Worm (Caenorhabditis elegans) whole organism, L4/young adult: ENCODE data around the gene erh-1.

ENCODE experiments used
- dao-5 ChIP-seq: sonication (generic microtip); optimal IDR thresholded peaks from 2 replicates; lab custom pipeline; 2016; ENCODE audit warnings: missing genotype, missing genetic modification characterization, moderate library complexity, missing compliant biosample characterization
- him-1 ChIP-seq: sonication (generic microtip); optimal IDR thresholded peaks from 2 replicates; lab custom pipeline; 2016; ENCODE audit warnings: missing genotype, missing genetic modification reagents, missing genetic modification characterization, missing compliant biosample characterization

DNA sequence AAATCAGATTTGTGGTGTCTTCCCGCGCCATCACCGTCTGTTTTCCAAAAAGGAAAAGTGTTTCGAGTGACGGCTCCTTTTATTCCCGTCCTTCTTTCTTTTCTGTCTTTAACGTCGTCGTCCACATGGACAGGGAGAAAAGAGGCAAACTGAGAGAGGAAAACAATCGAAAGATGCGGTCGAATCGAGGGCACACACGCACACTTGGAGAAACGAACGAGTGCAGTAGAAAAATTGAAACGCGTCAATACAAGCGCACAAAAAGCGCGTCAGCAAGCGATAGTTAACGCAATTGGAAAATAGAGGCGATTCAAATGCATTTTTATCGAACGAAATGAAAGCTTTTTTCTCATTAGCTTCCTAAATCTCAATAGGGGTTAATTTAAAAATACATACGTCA, 42.1 kb downstream of the erh-1 start:
- peak; percentile 88 for TF ChIP-seq him-1
- no peak for TF ChIP-seq dao-5 (tag; lab: Kevin White, UChicago)
